Worm (Caenorhabditis elegans): ENCODE measurements around the gene srp-3.

srp-3 gene

DNA sequence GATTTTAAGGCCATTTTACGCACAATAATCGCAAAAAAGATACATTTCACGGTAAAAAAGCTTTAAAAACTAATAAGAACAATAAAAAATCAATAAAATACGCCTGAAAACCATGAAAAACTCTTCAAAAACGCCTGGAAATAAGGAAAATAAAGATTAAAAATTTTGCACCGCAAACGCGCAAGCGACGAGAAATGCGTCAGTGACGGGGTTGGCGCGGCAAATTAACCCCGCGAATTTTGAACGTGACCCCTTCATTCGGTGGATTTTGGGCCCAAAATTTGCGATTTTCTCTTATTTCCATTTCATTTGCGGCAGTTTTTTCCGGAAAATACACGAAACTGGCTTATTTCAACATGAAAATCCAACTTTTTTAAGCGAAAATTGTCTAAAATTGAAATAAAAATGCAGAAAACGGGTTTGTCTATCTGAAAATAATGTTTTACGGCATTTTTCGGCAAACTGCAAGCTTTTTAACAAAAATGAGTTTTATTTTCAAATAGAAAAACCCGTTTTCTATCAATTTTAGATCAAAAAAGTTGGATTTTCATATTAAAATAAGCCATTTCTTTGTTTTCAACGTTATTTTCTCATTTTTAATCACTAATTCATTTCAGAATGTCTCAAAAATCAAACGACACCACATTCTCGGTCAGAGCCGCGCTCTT, 39.9 kb upstream of the srp-3 start, which contains the start of gene knl-3:
Gene knl-3, plus strand, starts transcription at position 618 of the 668 bp plus-strand sequence.
- TF ChIP-seq unc-39 (tag; optimal IDR thresholded peaks at IDR 0.05) = no peak
- no peak for TF ChIP-seq sea-2 (GFP tag; optimal IDR thresholded peaks at IDR 0.05)
- peak; percentile 7 for TF ChIP-seq nhr-67 (tag; optimal IDR thresholded peaks at IDR 0.05)
- TF ChIP-seq fkh-10 (GFP tag; optimal IDR thresholded peaks at IDR 0.05) = peak; percentile 29
- peak; percentile 74 for TF ChIP-seq R02D3.7 (tag; optimal IDR thresholded peaks at IDR 0.05)
- TF ChIP-seq aly-2 (tag; optimal IDR thresholded peaks at IDR 0.05) = no peak
- TF ChIP-seq fkh-2 (tag; optimal IDR thresholded peaks at IDR 0.05) = no peak
- peak; percentile 96 for TF ChIP-seq lin-15B (tag; optimal IDR thresholded peaks at IDR 0.05)
- peak; percentile 90 for TF ChIP-seq nfya-1 (tag; optimal IDR thresholded peaks at IDR 0.05; ENCODE audit: insufficient read depth)
- no peak for TF ChIP-seq daf-12 (tag; optimal IDR thresholded peaks at IDR 0.05)
- TF ChIP-seq nhr-76 (tag; optimal IDR thresholded peaks at IDR 0.05) = no peak
- TF ChIP-seq nhr-77 (tag; optimal IDR thresholded peaks at IDR 0.05) = no peak
- TF ChIP-seq egl-27 (tag; optimal IDR thresholded peaks at IDR 0.05) = no peak
- TF ChIP-seq egl-5 (tag; optimal IDR thresholded peaks at IDR 0.05) = no peak
- TF ChIP-seq lin-39 (tag; optimal IDR thresholded peaks at IDR 0.05) = peak; percentile 85
- peak; percentile 65 for TF ChIP-seq elt-2 (tag; optimal IDR thresholded peaks at IDR 0.05)
- TF ChIP-seq ZK546.5 (tag; optimal IDR thresholded peaks at IDR 0.05) = no peak
- TF ChIP-seq elt-3 (tag; optimal IDR thresholded peaks at IDR 0.05) = no peak
- TF ChIP-seq ama-1 (optimal IDR thresholded peaks at IDR 0.05) = no peak
- TF ChIP-seq zag-1 (tag; optimal IDR thresholded peaks at IDR 0.05) = peak; percentile 33
- TF ChIP-seq ceh-9 (tag; optimal IDR thresholded peaks at IDR 0.05) = no peak
- TF ChIP-seq pqm-1 (tag; optimal IDR thresholded peaks at IDR 0.05) = peak; percentile 16
- TF ChIP-seq pha-4 (tag; optimal IDR thresholded peaks at IDR 0.05) = peak; percentile 93
- no peak for TF ChIP-seq nhr-28 (tag; optimal IDR thresholded peaks at IDR 0.05)
- TF ChIP-seq ceh-16 (tag; optimal IDR thresholded peaks at IDR 0.05) = no peak
- TF ChIP-seq snpc-4 (tag; optimal IDR thresholded peaks at IDR 0.05) = peak; percentile 80
- peak; percentile 76 for TF ChIP-seq lsy-12 (tag; optimal IDR thresholded peaks at IDR 0.05)
- no peak for TF ChIP-seq unc-62 (GFP tag; optimal IDR thresholded peaks at IDR 0.05)
- TF ChIP-seq jun-1 (tag; optimal IDR thresholded peaks at IDR 0.05) = peak; percentile 32
- no peak for TF ChIP-seq nhr-237 (tag; optimal IDR thresholded peaks at IDR 0.05)
- TF ChIP-seq fos-1 (tag; optimal IDR thresholded peaks at IDR 0.05) = no peak
- TF ChIP-seq nhr-43 (tag; optimal IDR thresholded peaks at IDR 0.05; ENCODE audit: poor library complexity, severe bottlenecking) = peak; percentile 77
- peak; percentile 95 for TF ChIP-seq nhr-23 (tag; optimal IDR thresholded peaks at IDR 0.05)
- TF ChIP-seq ztf-4 (tag; optimal IDR thresholded peaks at IDR 0.05) = no peak
- no peak for TF ChIP-seq nhr-12 (tag; optimal IDR thresholded peaks at IDR 0.05)
- TF ChIP-seq mdl-1 (tag; optimal IDR thresholded peaks at IDR 0.05) = no peak
- no peak for TF ChIP-seq ztf-11 (tag; optimal IDR thresholded peaks at IDR 0.05)
- no peak for TF ChIP-seq mml-1 (tag; optimal IDR thresholded peaks at IDR 0.05)
- TF ChIP-seq tbx-2 (tag; optimal IDR thresholded peaks at IDR 0.05) = peak; percentile 69
- TF ChIP-seq skn-1 (tag; optimal IDR thresholded peaks at IDR 0.05) = no peak
- TF ChIP-seq ceh-28 (tag; optimal IDR thresholded peaks at IDR 0.05) = peak; percentile 56
- peak; percentile 82 for TF ChIP-seq nhr-25 (tag; optimal IDR thresholded peaks at IDR 0.05)
- peak; percentile 71 for TF ChIP-seq hmg-11 (tag; optimal IDR thresholded peaks at IDR 0.05)
- TF ChIP-seq eor-1 (tag; optimal IDR thresholded peaks at IDR 0.05) = no peak
- no peak for TF ChIP-seq elt-1 (tag; optimal IDR thresholded peaks at IDR 0.05)
- TF ChIP-seq ceh-82 (tag; optimal IDR thresholded peaks at IDR 0.05) = peak; percentile 72
- TF ChIP-seq nhr-11 (tag; optimal IDR thresholded peaks at IDR 0.05) = peak; percentile 41

Data from whole organism, L3 larva.